Fruit fly (Drosophila melanogaster) whole organism, embryonic: Measurements from ENCODE around the gene CG46304.

ENCODE experiments used
- Asciz ChIP-seq: fragments of 200-800 bp; sonication (Bioruptor generic); optimal IDR thresholded peaks from 2 replicates; lab custom pipeline; 2017; ENCODE audit warnings: missing biosample characterization, mild to moderate bottlenecking, missing genetic modification characterization, missing genetic modification reagents
- BtbVII ChIP-seq: fragments of 200-800 bp; sonication (Bioruptor generic); optimal IDR thresholded peaks from 3 replicates; lab custom pipeline; 2017; ENCODE audit warnings: missing biosample characterization, mild to moderate bottlenecking, missing genetic modification characterization
- CG10209 ChIP-seq: fragments of 200-800 bp; sonication (Bioruptor generic); optimal IDR thresholded peaks from 3 replicates; lab custom pipeline; 2017; ENCODE audit warnings: missing biosample characterization, mild to moderate bottlenecking, missing genetic modification characterization, missing genetic modification reagents
- CG10959 ChIP-seq: fragments of 200-800 bp; sonication (Bioruptor generic); IDR thresholded peaks from 2 replicates; pipeline ENCODE4 v1.3.6; 2022; ENCODE audit warnings: missing biosample characterization, missing genetic modification characterization
- CG11247 ChIP-seq: fragments of 200-800 bp; sonication (Bioruptor generic); IDR thresholded peaks from 2 replicates; pipeline ENCODE4 v1.3.6; 2022; ENCODE audit warnings: missing biosample characterization, missing genetic modification characterization
- CG12236 ChIP-seq: fragments of 200-800 bp; sonication (Bioruptor generic); optimal IDR thresholded peaks from 2 replicates; lab custom pipeline; 2016; ENCODE audit warnings: missing biosample characterization, missing genetic modification characterization
- CG12659 ChIP-seq: fragments of 200-800 bp; sonication (Bioruptor generic); optimal IDR thresholded peaks from 3 replicates; lab custom pipeline; 2017; ENCODE audit warnings: mild to moderate bottlenecking, missing biosample characterization, missing genetic modification reagents, missing genetic modification characterization
- CG13296 ChIP-seq: fragments of 200-800 bp; sonication (Bioruptor generic); optimal IDR thresholded peaks from 3 replicates; lab custom pipeline; 2018; ENCODE audit warnings: missing biosample characterization, mild to moderate bottlenecking, missing genetic modification characterization
- CG15269 ChIP-seq: fragments of 200-800 bp; sonication (Bioruptor generic); optimal IDR thresholded peaks from 2 replicates; lab custom pipeline; 2018; ENCODE audit warnings: missing biosample characterization, mild to moderate bottlenecking, missing genetic modification characterization, moderate library complexity
- CG17385 ChIP-seq: fragments of 200-800 bp; sonication (Bioruptor generic); optimal IDR thresholded peaks from 3 replicates; lab custom pipeline; 2018; ENCODE audit warnings: missing biosample characterization, mild to moderate bottlenecking, missing genetic modification characterization
- CG18011 ChIP-seq: fragments of 200-800 bp; sonication (Bioruptor generic); optimal IDR thresholded peaks from 2 replicates; lab custom pipeline; 2017; ENCODE audit warnings: missing biosample characterization, missing genetic modification characterization, mild to moderate bottlenecking, moderate library complexity, missing genotype
- CG2199 ChIP-seq: fragments of 200-800 bp; sonication (Bioruptor generic); IDR thresholded peaks from 3 replicates; pipeline ENCODE4 v1.3.6; 2022; ENCODE audit warnings: missing biosample characterization, missing genetic modification characterization
- CG2875 ChIP-seq: fragments of 200-800 bp; sonication (Bioruptor generic); optimal IDR thresholded peaks from 2 replicates; lab custom pipeline; 2017; ENCODE audit warnings: missing biosample characterization, mild to moderate bottlenecking, missing genetic modification characterization, missing genetic modification reagents
- CG30403 ChIP-seq: fragments of 200-800 bp; sonication (Bioruptor generic); optimal IDR thresholded peaks from 3 replicates; lab custom pipeline; 2016; ENCODE audit warnings: missing biosample characterization, missing genetic modification characterization
- CG31388 ChIP-seq: fragments of 200-800 bp; sonication (Bioruptor generic); optimal IDR thresholded peaks from 2 replicates; lab custom pipeline; 2016; ENCODE audit warnings: missing biosample characterization, missing genetic modification characterization
- CG3281 ChIP-seq: fragments of 200-800 bp; sonication (Bioruptor generic); optimal IDR thresholded peaks from 3 replicates; lab custom pipeline; 2017; ENCODE audit warnings: missing biosample characterization, mild to moderate bottlenecking, missing genetic modification characterization
- CG34422 ChIP-seq: fragments of 200-800 bp; sonication (Bioruptor generic); IDR thresholded peaks from 3 replicates; pipeline ENCODE4 v1.3.6; 2022; ENCODE audit warnings: missing biosample characterization, missing genetic modification characterization
- CG6765 ChIP-seq: fragments of 200-800 bp; sonication (Bioruptor generic); optimal IDR thresholded peaks from 3 replicates; lab custom pipeline; 2017; ENCODE audit warnings: missing biosample characterization, mild to moderate bottlenecking, missing genetic modification characterization
- CG6791 ChIP-seq: fragments of 200-800 bp; sonication (Bioruptor generic); IDR thresholded peaks from 3 replicates; pipeline ENCODE4 v1.3.6; 2022; ENCODE audit warnings: missing biosample characterization, missing genetic modification characterization; ENCODE audit not compliant: partially characterized antibody
- CG7556 ChIP-seq: fragments of 200-800 bp; sonication (Bioruptor generic); optimal IDR thresholded peaks from 2 replicates; lab custom pipeline; 2017; ENCODE audit warnings: missing biosample characterization, mild to moderate bottlenecking, missing genetic modification characterization
- CG7963 ChIP-seq: fragments of 200-800 bp; sonication (Bioruptor generic); IDR thresholded peaks from 3 replicates; pipeline ENCODE4 v1.3.6; 2022; ENCODE audit warnings: missing biosample characterization, missing genetic modification characterization; ENCODE audit not compliant: partially characterized antibody
- CG9437 ChIP-seq: fragments of 200-800 bp; sonication (Bioruptor generic); optimal IDR thresholded peaks from 2 replicates; lab custom pipeline; 2018; ENCODE audit warnings: missing biosample characterization, mild to moderate bottlenecking, missing genetic modification characterization
- CG9609 ChIP-seq: fragments of 200-800 bp; sonication (Bioruptor generic); optimal IDR thresholded peaks from 3 replicates; lab custom pipeline; 2016; ENCODE audit warnings: missing biosample characterization, missing genetic modification characterization
- Dek ChIP-seq: fragments of 200-800 bp; sonication (Bioruptor generic); optimal IDR thresholded peaks from 3 replicates; lab custom pipeline; 2019; ENCODE audit warnings: missing biosample characterization, mild to moderate bottlenecking, missing genetic modification characterization, moderate library complexity
- ERR ChIP-seq: fragments of 200-800 bp; sonication (Bioruptor generic); optimal IDR thresholded peaks from 2 replicates; lab custom pipeline; 2016; ENCODE audit warnings: missing biosample characterization, missing genetic modification characterization
- Fer2 ChIP-seq: fragments of 200-800 bp; sonication (Bioruptor generic); optimal IDR thresholded peaks from 2 replicates; lab custom pipeline; 2018; ENCODE audit warnings: missing biosample characterization, mild to moderate bottlenecking, missing genetic modification characterization, moderate library complexity
- HHEX ChIP-seq: fragments of 200-800 bp; sonication (Bioruptor generic); optimal IDR thresholded peaks from 3 replicates; lab custom pipeline; 2017; ENCODE audit warnings: missing biosample characterization, mild to moderate bottlenecking, missing genetic modification characterization, missing genetic modification reagents
- HLH3B ChIP-seq: fragments of 200-800 bp; sonication (Bioruptor generic); IDR thresholded peaks from 2 replicates; pipeline ENCODE4 v1.3.6; 2022; ENCODE audit warnings: missing biosample characterization, missing genetic modification characterization
- Lhr ChIP-seq: fragments of 200-800 bp; sonication (Bioruptor generic); optimal IDR thresholded peaks from 3 replicates; lab custom pipeline; 2017; ENCODE audit warnings: mild to moderate bottlenecking, missing biosample characterization, missing genetic modification reagents, missing genetic modification characterization
- Myb ChIP-seq: fragments of 200-800 bp; sonication (Bioruptor generic); optimal IDR thresholded peaks from 2 replicates; lab custom pipeline; 2016; ENCODE audit warnings: missing biosample characterization, missing genetic modification characterization
- PHDP ChIP-seq: fragments of 200-800 bp; sonication (Bioruptor generic); optimal IDR thresholded peaks from 3 replicates; lab custom pipeline; 2018; ENCODE audit warnings: missing biosample characterization, mild to moderate bottlenecking, missing genetic modification characterization, moderate library complexity
- Scr ChIP-seq: fragments of 200-800 bp; sonication (Bioruptor generic); IDR thresholded peaks from 2 replicates; pipeline ENCODE4 v1.3.6; 2022; ENCODE audit warnings: missing biosample characterization, missing genetic modification characterization; ENCODE audit not compliant: partially characterized antibody
- Xrp1 ChIP-seq: fragments of 200-800 bp; sonication (Bioruptor generic); IDR thresholded peaks from 2 replicates; pipeline ENCODE4 v1.3.6; 2022; ENCODE audit warnings: missing biosample characterization, missing genetic modification characterization
- al ChIP-seq: fragments of 200-800 bp; sonication (Bioruptor generic); IDR thresholded peaks from 2 replicates; pipeline ENCODE4 v1.3.6; 2022; ENCODE audit warnings: missing biosample characterization, missing genetic modification characterization
- aop ChIP-seq: fragments of 200-800 bp; sonication (Bioruptor generic); IDR thresholded peaks from 2 replicates; pipeline ENCODE4 v1.3.6; 2022; ENCODE audit warnings: missing biosample characterization, missing genetic modification characterization
- bcd ChIP-seq: fragments of 200-800 bp; sonication (Bioruptor generic); optimal IDR thresholded peaks from 2 replicates; lab custom pipeline; 2017; ENCODE audit warnings: missing biosample characterization, mild to moderate bottlenecking, missing genetic modification characterization
- corto ChIP-seq: fragments of 200-800 bp; sonication (Bioruptor generic); optimal IDR thresholded peaks from 2 replicates; lab custom pipeline; 2016; ENCODE audit warnings: missing biosample characterization, mild to moderate bottlenecking, missing genetic modification characterization, moderate library complexity
- croc ChIP-seq: fragments of 200-800 bp; sonication (Bioruptor generic); conservative IDR thresholded peaks from 3 replicates; pipeline ENCODE4 v1.3.6; 2022; ENCODE audit warnings: missing biosample characterization, missing genetic modification characterization
- fd3F ChIP-seq: fragments of 200-800 bp; sonication (Bioruptor generic); optimal IDR thresholded peaks from 2 replicates; lab custom pipeline; 2018; ENCODE audit warnings: missing biosample characterization, mild to moderate bottlenecking, missing genetic modification characterization, moderate library complexity
- gem ChIP-seq: fragments of 200-800 bp; sonication (Bioruptor generic); optimal IDR thresholded peaks from 2 replicates; lab custom pipeline; 2019; ENCODE audit warnings: missing biosample characterization, mild to moderate bottlenecking, missing genetic modification characterization, moderate library complexity
- gsb-n ChIP-seq: fragments of 200-800 bp; sonication (Bioruptor generic); optimal IDR thresholded peaks from 3 replicates; lab custom pipeline; 2018; ENCODE audit warnings: missing biosample characterization, mild to moderate bottlenecking, missing genetic modification characterization
- her ChIP-seq: fragments of 200-800 bp; sonication (Bioruptor generic); optimal IDR thresholded peaks from 2 replicates; lab custom pipeline; 2016; ENCODE audit warnings: missing biosample characterization, missing genetic modification characterization
- hth ChIP-seq: fragments of >200 bp; optimal IDR thresholded peaks from 2 replicates; lab custom pipeline; 2017; ENCODE audit warnings: inconsistent platforms
- kni ChIP-seq: fragments of 200-800 bp; sonication (Bioruptor generic); optimal IDR thresholded peaks from 3 replicates; lab custom pipeline; 2017; ENCODE audit warnings: mild to moderate bottlenecking, missing biosample characterization, missing genetic modification reagents, missing genetic modification characterization
- pita ChIP-seq: fragments of 200-800 bp; sonication (Bioruptor generic); optimal IDR thresholded peaks from 2 replicates; lab custom pipeline; 2017; ENCODE audit warnings: missing biosample characterization, mild to moderate bottlenecking, missing genetic modification characterization
- schlank ChIP-seq: fragments of 200-800 bp; sonication (Bioruptor generic); optimal IDR thresholded peaks from 2 replicates; lab custom pipeline; 2018; ENCODE audit warnings: missing biosample characterization, mild to moderate bottlenecking, missing genetic modification characterization
- slp2 ChIP-seq: fragments of 200-800 bp; sonication (Bioruptor generic); optimal IDR thresholded peaks from 2 replicates; lab custom pipeline; 2016; ENCODE audit warnings: missing biosample characterization, missing genetic modification characterization
- sug ChIP-seq: fragments of 200-800 bp; optimal IDR thresholded peaks from 2 replicates; lab custom pipeline; 2019; ENCODE audit warnings: missing biosample characterization, mild to moderate bottlenecking, missing genetic modification characterization, moderate library complexity
- tna ChIP-seq: fragments of 200-800 bp; sonication (Bioruptor generic); IDR thresholded peaks from 2 replicates; pipeline ENCODE4 v1.3.6; 2022; ENCODE audit warnings: missing biosample characterization, missing genetic modification characterization; ENCODE audit not compliant: partially characterized antibody

CG46304 gene

dm6 chr2L:18948065-18948723 lies 2.1 kb downstream of the CG46304 start (continued):
- TF ChIP-seq al (GFP tag; lab: Robert Waterston, UW) (no peak), Fer2 (tag; lab: Kevin White, UChicago) (peak; percentile 32), HHEX (GFP tag; lab: Kevin White, UChicago) (peak; percentile 13), ERR (no peak), CG2199 (GFP tag; lab: Robert Waterston, UW) (no peak), pita (GFP tag; lab: Kevin White, UChicago) (no peak), CG9609 (GFP tag; lab: Kevin White, UChicago) (peak; percentile 15), CG3281 (peak; percentile 3), kni (GFP tag; lab: Kevin White, UChicago) (no peak), Xrp1 (peak; percentile 80), fd3F (no peak), CG7556 (GFP tag; lab: Kevin White, UChicago) (peak; percentile 87), BtbVII (peak; percentile 31), corto (GFP tag; lab: Kevin White, UChicago) (peak; percentile 30), CG9437 (GFP tag; lab: Kevin White, UChicago) (peak; percentile 75), CG12659 (GFP tag; lab: Kevin White, UChicago) (peak; percentile 44), gsb-n (tag; lab: Kevin White, UChicago) (peak; percentile 78), bcd (peak; percentile 46), schlank (tag; lab: Kevin White, UChicago) (no peak), slp2 (GFP tag; lab: Kevin White, UChicago) (peak; percentile 55), CG10209 (GFP tag; lab: Kevin White, UChicago) (peak; percentile 77), CG2875 (GFP tag; lab: Kevin White, UChicago) (peak; percentile 69), CG31388 (GFP tag; lab: Kevin White, UChicago) (no peak), CG12236 (GFP tag; lab: Kevin White, UChicago) (no peak), Scr (no peak), Dek (tag; lab: Kevin White, UChicago) (peak; percentile 63), CG15269 (tag; lab: Kevin White, UChicago) (peak; percentile 40), hth (lab: Kevin White, UChicago) (no peak), HLH3B (GFP tag; lab: Robert Waterston, UW) (peak; percentile 49; the same call in 1 of the 2 replicates), gem (tag; lab: Kevin White, UChicago) (peak; percentile 91), CG6791 (GFP tag; lab: Robert Waterston, UW) (no peak), Lhr (GFP tag; lab: Kevin White, UChicago) (no peak), CG11247 (GFP tag; lab: Robert Waterston, UW) (no peak; the same call in 1 of the 2 replicates), CG6765 (GFP tag; lab: Kevin White, UChicago) (no peak), aop (GFP tag; lab: Robert Waterston, UW) (no peak), sug (tag; lab: Kevin White, UChicago) (no peak), CG10959 (GFP tag; lab: Robert Waterston, UW) (no peak), her (no peak), PHDP (tag; lab: Kevin White, UChicago) (peak; percentile 84), Asciz (GFP tag; lab: Kevin White, UChicago) (peak; percentile 61), tna (GFP tag; lab: Robert Waterston, UW) (no peak), CG34422 (peak; percentile 10; the same call in 1 of the 3 replicates), CG17385 (peak; percentile 62), CG13296 (GFP tag; lab: Kevin White, UChicago) (peak; percentile 49), CG18011 (GFP tag; lab: Kevin White, UChicago) (no peak), Myb (no peak), croc (GFP tag; lab: Robert Waterston, UW) (peak; percentile 73), CG30403 (GFP tag; lab: Kevin White, UChicago) (peak; percentile 77), CG7963 (GFP tag; lab: Robert Waterston, UW) (no peak)
